Worm (Caenorhabditis elegans) whole organism, L1 larva: ENCODE results near the gene F48B9.8.

Experiments used
- blmp-1 ChIP-seq: fragments of 150-350 bp; optimal IDR thresholded peaks from 2 replicates; lab custom pipeline; 2014; ENCODE audit warnings: missing biosample characterization, missing genetic modification characterization
- fkh-10 ChIP-seq: sonication (generic microtip); optimal IDR thresholded peaks from 2 replicates; lab custom pipeline; 2017; ENCODE audit warnings: missing biosample characterization, missing genetic modification reagents, missing genetic modification characterization
- hpl-2 ChIP-seq: fragments of 150-350 bp; optimal IDR thresholded peaks from 2 replicates; lab custom pipeline; 2014; ENCODE audit warnings: missing biosample characterization, missing genetic modification reagents, missing genetic modification characterization
- lin-39 ChIP-seq: fragments of 150-350 bp; optimal IDR thresholded peaks from 2 replicates; lab custom pipeline; 2014; ENCODE audit warnings: missing biosample characterization, missing genetic modification reagents, missing genetic modification characterization
- lir-3 ChIP-seq: sonication (generic microtip); optimal IDR thresholded peaks from 2 replicates; lab custom pipeline; 2016; ENCODE audit warnings: mild to moderate bottlenecking, missing genetic modification characterization, moderate library complexity, missing compliant biosample characterization; ENCODE audit not compliant: poor library complexity
- nhr-12 ChIP-seq: sonication (generic microtip); optimal IDR thresholded peaks from 2 replicates; lab custom pipeline; 2017; ENCODE audit warnings: missing biosample characterization, missing genetic modification characterization
- nhr-28 ChIP-seq: fragments of 150-350 bp; optimal IDR thresholded peaks from 2 replicates; lab custom pipeline; 2014; ENCODE audit warnings: missing biosample characterization, missing genetic modification characterization
- pag-3 ChIP-seq: sonication (generic microtip); optimal IDR thresholded peaks from 2 replicates; lab custom pipeline; 2017; ENCODE audit warnings: missing genetic modification characterization, mild to moderate bottlenecking, missing compliant biosample characterization, antibody characterized with exemption, borderline replicate concordance; ENCODE audit not compliant: insufficient read depth
- skn-1 ChIP-seq: fragments of 150-350 bp; optimal IDR thresholded peaks from 2 replicates; lab custom pipeline; 2014; ENCODE audit warnings: missing biosample characterization, missing genetic modification characterization
- snu-23 ChIP-seq: sonication (generic microtip); optimal IDR thresholded peaks from 2 replicates; lab custom pipeline; 2016; ENCODE audit warnings: missing genetic modification characterization, missing compliant biosample characterization
- swsn-7 ChIP-seq: sonication (generic microtip); optimal IDR thresholded peaks from 2 replicates; lab custom pipeline; 2016; ENCODE audit warnings: missing genetic modification characterization, missing compliant biosample characterization
- unc-130 ChIP-seq: fragments of 150-350 bp; optimal IDR thresholded peaks from 2 replicates; lab custom pipeline; 2017; ENCODE audit warnings: missing biosample characterization, missing genetic modification characterization, inconsistent platforms

DNA sequence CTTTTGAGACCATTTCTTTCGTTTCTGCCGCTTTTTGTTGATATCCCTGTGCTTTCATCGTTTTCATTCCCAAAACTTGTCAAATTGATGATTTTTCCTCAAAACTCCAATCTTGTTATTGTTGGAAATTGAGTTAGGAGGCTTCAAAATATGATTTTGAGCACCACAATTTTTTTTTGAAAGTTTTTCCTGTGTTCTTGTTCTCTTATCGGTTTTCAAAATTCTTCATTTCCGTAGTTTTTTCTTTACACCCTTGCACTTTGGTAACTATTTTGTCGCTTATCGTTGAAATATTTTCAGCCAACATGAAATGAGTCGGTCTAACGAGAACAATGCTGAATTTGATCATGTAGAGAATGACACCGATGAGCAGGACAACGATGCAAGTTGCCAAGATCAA is 4.4 kb upstream of the F48B9.8 start, which contains the start of gene F48B9.1:
- TF ChIP-seq blmp-1 (tag; lab: Kevin White, UChicago) (no peak), pag-3 (tag; lab: Kevin White, UChicago) (no peak), skn-1 (no peak), swsn-7 (tag; lab: Kevin White, UChicago) (no peak), hpl-2 (GFP tag; lab: Kevin White, UChicago) (no peak), snu-23 (no peak), fkh-10 (GFP tag; lab: Kevin White, UChicago) (no peak), unc-130 (tag; lab: Kevin White, UChicago) (no peak), lir-3 (no peak), nhr-12 (tag; lab: Kevin White, UChicago) (no peak), nhr-28 (tag; lab: Kevin White, UChicago) (no peak), lin-39 (tag; lab: Kevin White, UChicago) (no peak)
